Fruit fly (Drosophila melanogaster): ENCODE measurements around the gene Hus1-like.

Hus1-like gene

dm6 chr3R:4811124-4811935 is 566 bp downstream of the Hus1-like start, which contains the start of gene Gmppb:
Gene Gmppb (plus strand): TSS chr3R:4811444.
- no peak for TF ChIP-seq Pif1B (GFP tag; optimal IDR thresholded peaks at IDR 0.05)

- TF ChIP-seq CG10348 (GFP tag; IDR thresholded peaks at IDR 0.05) (no peak), CG13204 (GFP tag; optimal IDR thresholded peaks at IDR 0.05) (peak; percentile 76), rn (GFP tag; IDR thresholded peaks at IDR 0.05) (no peak), Ets98B (GFP tag; IDR thresholded peaks at IDR 0.05) (no peak), CG32121 (GFP tag; IDR thresholded peaks at IDR 0.05) (no peak), CG34367 (tag; optimal IDR thresholded peaks at IDR 0.05) (no peak), fd96Ca (GFP tag; IDR thresholded peaks at IDR 0.05) (peak; percentile 62; the same call in 1 of the 3 replicates), Pif1A (GFP tag; optimal IDR thresholded peaks at IDR 0.05) (peak; percentile 20), CG8159 (tag; optimal IDR thresholded peaks at IDR 0.05) (no peak), CG14655 (GFP tag; optimal IDR thresholded peaks at IDR 0.05) (no peak), CG15710 (tag; optimal IDR thresholded peaks at IDR 0.05) (peak; percentile 29), CG8301 (tag; optimal IDR thresholded peaks at IDR 0.05) (no peak), gl (tag; optimal IDR thresholded peaks at IDR 0.05) (peak; percentile 70), Snoo (tag; optimal IDR thresholded peaks at IDR 0.05) (no peak), Pif1B (GFP tag; optimal IDR thresholded peaks at IDR 0.05) (peak; percentile 20), D1 (tag; optimal IDR thresholded peaks at IDR 0.05) (no peak), CG12605 (GFP tag; IDR thresholded peaks at IDR 0.05) (no peak), CG4496 (GFP tag; IDR thresholded peaks at IDR 0.05) (peak; percentile 80), EcR (GFP tag; optimal IDR thresholded peaks at IDR 0.05) (peak; percentile 99), CG9948 (tag; optimal IDR thresholded peaks at IDR 0.05) (no peak), CG17806 (tag; optimal IDR thresholded peaks at IDR 0.05) (peak; percentile 26)
Measured at dm6 chr3R:4809944-4810653, 1.8 kb downstream of the Hus1-like start.

dm6 chr3R:4807582-4807981 is 4.3 kb downstream of the Hus1-like start:
- TF ChIP-seq EcR (GFP tag; optimal IDR thresholded peaks at IDR 0.05) (peak; percentile 73), CG10348 (GFP tag; IDR thresholded peaks at IDR 0.05) (no peak)

DNA sequence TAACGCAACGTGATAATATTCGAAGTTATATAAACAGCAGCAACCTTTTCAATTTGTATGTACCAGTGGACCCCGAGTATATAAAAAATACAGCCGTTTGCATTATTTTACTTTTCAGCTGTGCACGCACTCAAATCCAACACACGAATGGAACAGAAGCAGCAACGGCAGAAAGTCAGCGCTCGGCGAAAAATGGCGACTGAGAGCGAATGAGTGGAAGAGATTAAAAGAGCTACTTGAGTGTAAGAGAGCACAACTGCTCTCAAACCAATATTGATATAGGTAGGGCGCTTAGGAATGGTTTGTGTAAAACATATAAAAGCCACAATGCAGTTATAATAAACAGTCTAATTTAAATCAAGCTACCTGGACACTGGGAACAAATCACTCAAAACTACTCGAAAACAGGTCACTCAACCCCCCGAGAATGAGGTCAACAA is 5.6 kb downstream of the Hus1-like start:
- TF ChIP-seq gl (tag; optimal IDR thresholded peaks at IDR 0.05) (peak; percentile 23), Pif1A (GFP tag; optimal IDR thresholded peaks at IDR 0.05) (peak; percentile 43), fd96Ca (GFP tag; IDR thresholded peaks at IDR 0.05) (peak; percentile 19; the same call in 1 of the 3 replicates), Ets98B (GFP tag; IDR thresholded peaks at IDR 0.05) (peak; percentile 27; the same call in 1 of the 2 replicates), Pif1B (GFP tag; optimal IDR thresholded peaks at IDR 0.05) (peak; percentile 77), CG4496 (GFP tag; IDR thresholded peaks at IDR 0.05) (0 out of 3 replicates have a peak, but pooled peaks have one; percentile 15), CG13204 (GFP tag; optimal IDR thresholded peaks at IDR 0.05) (peak; percentile 59), CG10348 (GFP tag; IDR thresholded peaks at IDR 0.05) (no peak), CG14655 (GFP tag; optimal IDR thresholded peaks at IDR 0.05) (no peak), rn (GFP tag; IDR thresholded peaks at IDR 0.05) (no peak), Snoo (tag; optimal IDR thresholded peaks at IDR 0.05) (peak; percentile 57), CG32121 (GFP tag; IDR thresholded peaks at IDR 0.05) (0 out of 2 replicates have a peak, but pooled peaks have one; percentile 11), CG34367 (tag; optimal IDR thresholded peaks at IDR 0.05) (peak; percentile 13), CG8301 (tag; optimal IDR thresholded peaks at IDR 0.05) (no peak), D1 (tag; optimal IDR thresholded peaks at IDR 0.05) (no peak), CG8159 (tag; optimal IDR thresholded peaks at IDR 0.05) (peak; percentile 3), CG17806 (tag; optimal IDR thresholded peaks at IDR 0.05) (peak; percentile 10), CG12605 (GFP tag; IDR thresholded peaks at IDR 0.05) (peak; percentile 74), CG9948 (tag; optimal IDR thresholded peaks at IDR 0.05) (no peak), EcR (GFP tag; optimal IDR thresholded peaks at IDR 0.05) (peak; percentile 96), CG15710 (tag; optimal IDR thresholded peaks at IDR 0.05) (no peak)

DNA sequence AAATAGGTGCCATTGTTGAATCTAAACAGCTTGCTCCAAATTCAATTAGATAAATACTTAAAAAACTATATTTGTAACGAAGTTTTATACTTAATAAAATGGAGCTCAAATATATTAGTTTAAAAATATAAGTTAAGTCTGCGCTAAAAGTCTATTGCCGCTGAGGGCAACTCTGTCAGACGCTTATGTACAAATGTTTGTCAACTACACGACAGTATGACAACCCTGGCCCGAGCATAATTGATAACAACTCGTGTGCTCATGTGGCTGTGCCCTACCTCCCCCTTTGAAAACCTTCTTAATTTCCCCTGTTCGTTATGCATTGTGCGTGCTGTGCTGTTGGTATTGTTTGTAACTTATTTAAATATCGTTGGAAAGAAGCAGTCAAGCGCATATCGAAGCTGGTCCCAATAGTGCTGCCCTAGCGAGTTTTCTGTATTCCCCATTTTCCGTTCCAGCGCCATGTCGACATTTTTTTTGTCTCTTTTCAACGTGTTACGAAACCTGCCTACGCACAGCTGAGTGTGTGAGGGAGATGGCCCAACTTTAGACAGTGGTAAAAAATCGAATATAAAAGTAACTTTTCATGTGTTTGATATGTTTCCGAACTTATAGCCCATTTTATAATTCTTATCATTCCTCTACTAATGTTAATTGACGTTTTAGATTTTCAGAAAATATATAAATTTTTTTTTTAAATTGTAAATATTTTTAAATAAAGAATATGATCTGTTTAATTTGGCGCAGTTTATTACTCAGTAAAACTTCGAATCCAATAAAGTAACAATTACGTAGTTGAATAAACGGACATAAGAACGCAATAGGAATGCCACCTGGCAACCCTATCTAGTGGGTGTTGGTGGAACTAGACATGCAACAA is 6.8 kb downstream of the Hus1-like start:
- TF ChIP-seq CG17806 (tag; optimal IDR thresholded peaks at IDR 0.05) (peak; percentile 16), CG8301 (tag; optimal IDR thresholded peaks at IDR 0.05) (peak; percentile 0), CG34367 (tag; optimal IDR thresholded peaks at IDR 0.05) (no peak), CG9948 (tag; optimal IDR thresholded peaks at IDR 0.05) (peak; percentile 26), gl (tag; optimal IDR thresholded peaks at IDR 0.05) (no peak), CG14655 (GFP tag; optimal IDR thresholded peaks at IDR 0.05) (peak; percentile 41), CG8159 (tag; optimal IDR thresholded peaks at IDR 0.05) (peak; percentile 62), CG15710 (tag; optimal IDR thresholded peaks at IDR 0.05) (peak; percentile 46)

Data from whole organism, pupa.